Fruit fly (Drosophila melanogaster) whole organism, embryonic: Measurements from ENCODE around the gene bun.

ENCODE experiments used
- Awh ChIP-seq: fragments of 200-800 bp; sonication (Bioruptor generic); IDR thresholded peaks from 2 replicates; pipeline ENCODE4, ENCODE4 v1.3.6; 2022; ENCODE audit warnings: missing biosample characterization, missing genetic modification characterization
- B-H2 ChIP-seq: fragments of 200-800 bp; sonication (Bioruptor generic); optimal IDR thresholded peaks from 2 replicates; lab custom pipeline; 2018; ENCODE audit warnings: missing biosample characterization, mild to moderate bottlenecking, missing genetic modification characterization
- CG10321 ChIP-seq: fragments of 200-800 bp; sonication (Bioruptor generic); IDR thresholded peaks from 2 replicates; pipeline ENCODE4 v1.3.6; 2022; ENCODE audit warnings: missing biosample characterization, missing genetic modification characterization
- CG10543 ChIP-seq: fragments of 200-800 bp; sonication (Bioruptor generic); optimal IDR thresholded peaks from 3 replicates; lab custom pipeline; 2017; ENCODE audit warnings: missing biosample characterization, mild to moderate bottlenecking, missing genetic modification characterization, moderate library complexity
- CG12659 ChIP-seq: fragments of 200-800 bp; sonication (Bioruptor generic); optimal IDR thresholded peaks from 3 replicates; lab custom pipeline; 2017; ENCODE audit warnings: mild to moderate bottlenecking, missing biosample characterization, missing genetic modification reagents, missing genetic modification characterization
- CG12769 ChIP-seq: fragments of 200-800 bp; sonication (Bioruptor generic); optimal IDR thresholded peaks from 2 replicates; lab custom pipeline; 2019; ENCODE audit warnings: missing biosample characterization, mild to moderate bottlenecking, missing genetic modification characterization, moderate library complexity
- CG13894 ChIP-seq: fragments of 200-800 bp; sonication (Bioruptor generic); optimal IDR thresholded peaks from 3 replicates; lab custom pipeline; 2018; ENCODE audit warnings: missing biosample characterization, mild to moderate bottlenecking, missing genetic modification characterization, moderate library complexity
- CG16779 ChIP-seq: fragments of 200-800 bp; sonication (Bioruptor generic); IDR thresholded peaks from 2 replicates; pipeline ENCODE4 v1.3.6; 2022; ENCODE audit warnings: missing biosample characterization, missing genetic modification characterization
- CG17361 ChIP-seq: fragments of 200-800 bp; sonication (Bioruptor generic); IDR thresholded peaks from 3 replicates; pipeline ENCODE4 v1.3.6; 2022; ENCODE audit warnings: missing biosample characterization, missing genetic modification characterization
- CG17568 ChIP-seq: fragments of 200-800 bp; sonication (Bioruptor generic); optimal IDR thresholded peaks from 2 replicates; lab custom pipeline; 2018; ENCODE audit warnings: missing biosample characterization, mild to moderate bottlenecking, missing genetic modification characterization, moderate library complexity
- CG17802 ChIP-seq: fragments of 200-800 bp; sonication (Bioruptor generic); optimal IDR thresholded peaks from 2 replicates; lab custom pipeline; 2018; ENCODE audit warnings: missing biosample characterization, mild to moderate bottlenecking, missing genetic modification characterization, moderate library complexity
- CG18011 ChIP-seq: fragments of 200-800 bp; sonication (Bioruptor generic); optimal IDR thresholded peaks from 2 replicates; lab custom pipeline; 2017; ENCODE audit warnings: missing biosample characterization, missing genetic modification characterization, mild to moderate bottlenecking, moderate library complexity, missing genotype
- CG18764 ChIP-seq: fragments of 200-800 bp; sonication (Bioruptor generic); optimal IDR thresholded peaks from 3 replicates; lab custom pipeline; 2016; ENCODE audit warnings: missing biosample characterization, missing genetic modification characterization
- CG31365 ChIP-seq: fragments of 200-800 bp; sonication (Bioruptor generic); optimal IDR thresholded peaks from 2 replicates; lab custom pipeline; 2018; ENCODE audit warnings: missing biosample characterization, mild to moderate bottlenecking, missing genetic modification characterization
- CG33213 ChIP-seq: fragments of 200-800 bp; sonication (Bioruptor generic); optimal IDR thresholded peaks from 3 replicates; lab custom pipeline; 2016; ENCODE audit warnings: missing biosample characterization, missing genetic modification characterization
- CG4328 ChIP-seq: fragments of 200-800 bp; sonication (Bioruptor generic); optimal IDR thresholded peaks from 3 replicates; lab custom pipeline; 2017; ENCODE audit warnings: missing biosample characterization, missing genetic modification reagents, missing genetic modification characterization
- CG4424 ChIP-seq: fragments of 200-800 bp; sonication (Bioruptor generic); optimal IDR thresholded peaks from 3 replicates; lab custom pipeline; 2016; ENCODE audit warnings: missing biosample characterization, missing genetic modification characterization
- CG6175 ChIP-seq: fragments of 200-800 bp; sonication (Bioruptor generic); IDR thresholded peaks from 3 replicates; pipeline ENCODE4 v1.3.6; 2022; ENCODE audit warnings: missing biosample characterization, missing genetic modification characterization
- CG6765 ChIP-seq: fragments of 200-800 bp; sonication (Bioruptor generic); optimal IDR thresholded peaks from 3 replicates; lab custom pipeline; 2017; ENCODE audit warnings: missing biosample characterization, mild to moderate bottlenecking, missing genetic modification characterization
- CG8924 ChIP-seq: fragments of 200-800 bp; optimal IDR thresholded peaks from 3 replicates; lab custom pipeline; 2019; ENCODE audit warnings: missing biosample characterization, mild to moderate bottlenecking, missing genetic modification characterization, moderate library complexity
- CG9609 ChIP-seq: fragments of 200-800 bp; sonication (Bioruptor generic); optimal IDR thresholded peaks from 3 replicates; lab custom pipeline; 2016; ENCODE audit warnings: missing biosample characterization, missing genetic modification characterization
- CG9817 ChIP-seq: fragments of 200-800 bp; sonication (Bioruptor generic); optimal IDR thresholded peaks from 2 replicates; lab custom pipeline; 2018; ENCODE audit warnings: missing biosample characterization, mild to moderate bottlenecking, missing genetic modification characterization, moderate library complexity
- Dad ChIP-seq: fragments of 200-800 bp; sonication (Bioruptor generic); optimal IDR thresholded peaks from 3 replicates; lab custom pipeline; 2016; ENCODE audit warnings: missing biosample characterization, missing genetic modification characterization
- Dref ChIP-seq: fragments of 200-800 bp; sonication (Bioruptor generic); IDR thresholded peaks from 2 replicates; pipeline ENCODE4 v1.3.6; 2022; ENCODE audit warnings: missing biosample characterization, missing genetic modification characterization
- H15 ChIP-seq: fragments of 200-800 bp; sonication (Bioruptor generic); IDR thresholded peaks from 3 replicates; pipeline ENCODE4 v1.3.6; 2022; ENCODE audit warnings: missing biosample characterization, missing genetic modification characterization
- HHEX ChIP-seq: fragments of 200-800 bp; sonication (Bioruptor generic); optimal IDR thresholded peaks from 3 replicates; lab custom pipeline; 2017; ENCODE audit warnings: missing biosample characterization, mild to moderate bottlenecking, missing genetic modification characterization, missing genetic modification reagents
- Meics ChIP-seq: fragments of 200-800 bp; sonication (Bioruptor generic); optimal IDR thresholded peaks from 2 replicates; lab custom pipeline; 2017; ENCODE audit warnings: missing biosample characterization, mild to moderate bottlenecking, missing genetic modification characterization
- NK7.1 ChIP-seq: fragments of 200-800 bp; sonication (Bioruptor generic); optimal IDR thresholded peaks from 3 replicates; lab custom pipeline; 2016; ENCODE audit warnings: missing biosample characterization, missing genetic modification characterization
- Neu2 ChIP-seq: fragments of 200-800 bp; sonication (Bioruptor generic); optimal IDR thresholded peaks from 3 replicates; lab custom pipeline; 2016; ENCODE audit warnings: missing biosample characterization, missing genetic modification characterization, borderline replicate concordance
- Optix ChIP-seq: fragments of 200-800 bp; sonication (Bioruptor generic); IDR thresholded peaks from 3 replicates; pipeline ENCODE4 v1.3.6; 2022; ENCODE audit warnings: missing biosample characterization, missing genetic modification characterization
- Ptx1 ChIP-seq: fragments of 200-800 bp; sonication (Bioruptor generic); IDR thresholded peaks from 2 replicates; pipeline ENCODE4 v1.3.6; 2022; ENCODE audit warnings: missing biosample characterization, missing genetic modification characterization
- Trl ChIP-seq, 3 experiments: fragments of >200 bp in 2 of 3; fragments of 200-800 bp in 1 of 3; sonication (Bioruptor generic) in 1 of 3; optimal IDR thresholded peaks; 2 replicates in 1 of 3; 3 replicates in 2 of 3; lab custom pipeline; 2016 to 2017; ENCODE audit warnings: missing biosample characterization in 1 of 3, missing genetic modification characterization in 1 of 3
- Vsx1 ChIP-seq: fragments of 200-800 bp; sonication (Bioruptor generic); optimal IDR thresholded peaks from 2 replicates; lab custom pipeline; 2017; ENCODE audit warnings: missing biosample characterization, mild to moderate bottlenecking, missing genetic modification characterization, missing genetic modification reagents
- amos ChIP-seq: fragments of 200-800 bp; sonication (Bioruptor generic); IDR thresholded peaks from 2 replicates; pipeline ENCODE4 v1.3.6; 2022; ENCODE audit warnings: missing biosample characterization, missing genetic modification characterization; ENCODE audit not compliant: partially characterized antibody
- ase ChIP-seq: fragments of 200-800 bp; sonication (Bioruptor generic); IDR thresholded peaks from 3 replicates; pipeline ENCODE4 v1.3.6; 2022; ENCODE audit warnings: missing biosample characterization, missing genetic modification characterization
- chif ChIP-seq, 2 experiments: fragments of 200-800 bp; sonication (Bioruptor generic); optimal IDR thresholded peaks; 3 replicates each; lab custom pipeline; 2016; ENCODE audit warnings: missing biosample characterization in 2 of 2, missing genetic modification characterization in 2 of 2
- disco-r ChIP-seq: fragments of 200-800 bp; sonication (Bioruptor generic); optimal IDR thresholded peaks from 2 replicates; lab custom pipeline; 2016; ENCODE audit warnings: missing biosample characterization, missing genetic modification characterization
- gem ChIP-seq: fragments of 200-800 bp; sonication (Bioruptor generic); optimal IDR thresholded peaks from 2 replicates; lab custom pipeline; 2019; ENCODE audit warnings: missing biosample characterization, mild to moderate bottlenecking, missing genetic modification characterization, moderate library complexity
- gfzf ChIP-seq: fragments of 200-800 bp; sonication (Bioruptor generic); optimal IDR thresholded peaks from 2 replicates; lab custom pipeline; 2016; ENCODE audit warnings: missing biosample characterization, mild to moderate bottlenecking, missing genetic modification characterization, moderate library complexity
- grn ChIP-seq: fragments of 200-800 bp; sonication (Bioruptor generic); optimal IDR thresholded peaks from 3 replicates; lab custom pipeline; 2017; ENCODE audit warnings: missing biosample characterization, missing genetic modification characterization
- jing ChIP-seq: fragments of 200-800 bp; sonication (Bioruptor generic); optimal IDR thresholded peaks from 2 replicates; lab custom pipeline; 2018; ENCODE audit warnings: missing biosample characterization, mild to moderate bottlenecking, missing genetic modification characterization
- kay ChIP-seq: fragments of 200-800 bp; sonication (Bioruptor generic); optimal IDR thresholded peaks from 2 replicates; lab custom pipeline; 2016; ENCODE audit warnings: missing biosample characterization, missing genetic modification characterization
- oc ChIP-seq: fragments of 200-800 bp; sonication (Bioruptor generic); optimal IDR thresholded peaks from 2 replicates; lab custom pipeline; 2018; ENCODE audit warnings: missing biosample characterization, mild to moderate bottlenecking, missing genetic modification characterization, moderate library complexity
- peb ChIP-seq: fragments of 200-800 bp; sonication (Bioruptor generic); IDR thresholded peaks from 2 replicates; pipeline ENCODE4 v1.3.6; 2022; ENCODE audit warnings: missing biosample characterization, missing genetic modification characterization
- ro ChIP-seq: fragments of 200-800 bp; sonication (Bioruptor generic); IDR thresholded peaks from 2 replicates; pipeline ENCODE4 v1.3.6; 2022; ENCODE audit warnings: missing biosample characterization, missing genetic modification characterization
- so ChIP-seq: fragments of 200-800 bp; sonication (Bioruptor generic); IDR thresholded peaks from 3 replicates; pipeline ENCODE4 v1.3.6; 2022; ENCODE audit warnings: missing biosample characterization, missing genetic modification characterization
- sob ChIP-seq: fragments of 200-800 bp; sonication (Bioruptor generic); IDR thresholded peaks from 2 replicates; pipeline ENCODE4 v1.3.6; 2022; ENCODE audit warnings: missing biosample characterization, missing genetic modification characterization
- trem ChIP-seq: fragments of 200-800 bp; optimal IDR thresholded peaks from 3 replicates; lab custom pipeline; 2019; ENCODE audit warnings: missing biosample characterization, mild to moderate bottlenecking, missing genetic modification characterization, moderate library complexity
- ttk ChIP-seq: fragments of 200-800 bp; sonication (Bioruptor generic); IDR thresholded peaks from 2 replicates; pipeline ENCODE4 v2.1.2; 2022; ENCODE audit warnings: missing biosample characterization, missing genetic modification characterization
- unc-4 ChIP-seq: fragments of 200-800 bp; sonication (Bioruptor generic); IDR thresholded peaks from 2 replicates; pipeline ENCODE4 v1.3.6; 2022; ENCODE audit warnings: missing biosample characterization, missing genetic modification characterization; ENCODE audit not compliant: partially characterized antibody

Gene bun

dm6 chr2L:12424555-12424954 lies 121.9 kb downstream of the bun start, which contains the start of gene Fam92 (continued):
- TF ChIP-seq CG16779 (GFP tag; lab: Robert Waterston, UW): no peak
- TF ChIP-seq H15 (GFP tag; lab: Robert Waterston, UW): no peak
- peak; percentile 27; the same call in 1 of the 2 replicates for TF ChIP-seq amos (GFP tag; lab: Robert Waterston, UW)
- peak; percentile 39 for TF ChIP-seq CG4424 (GFP tag; lab: Kevin White, UChicago)
- TF ChIP-seq kay (GFP tag; lab: Kevin White, UChicago): peak; percentile 0
- peak; percentile 15 for TF ChIP-seq gfzf (GFP tag; lab: Kevin White, UChicago)
- TF ChIP-seq CG18011 (GFP tag; lab: Kevin White, UChicago): no peak
- peak; percentile 43; the same call in 1 of the 2 replicates for TF ChIP-seq ttk
- TF ChIP-seq CG10543 (GFP tag; lab: Kevin White, UChicago): no peak
- TF ChIP-seq disco-r (GFP tag; lab: Kevin White, UChicago): no peak
- TF ChIP-seq CG18764 (GFP tag; lab: Kevin White, UChicago): no peak
- TF ChIP-seq Awh (GFP tag; lab: Robert Waterston, UW): no peak
- peak; percentile 37 for TF ChIP-seq HHEX (GFP tag; lab: Kevin White, UChicago)
- TF ChIP-seq CG17802 (tag; lab: Kevin White, UChicago): no peak
- peak; percentile 13 for TF ChIP-seq CG8924 (tag; lab: Kevin White, UChicago)
- TF ChIP-seq NK7.1 (GFP tag; lab: Kevin White, UChicago): peak; percentile 1
- no peak for TF ChIP-seq unc-4
- TF ChIP-seq B-H2 (GFP tag; lab: Kevin White, UChicago): peak; percentile 65
- no peak for TF ChIP-seq peb (GFP tag; lab: Robert Waterston, UW)
- TF ChIP-seq so (GFP tag; lab: Robert Waterston, UW): peak; percentile 51; the same call in 2 of the 3 replicates
- TF ChIP-seq Dref (GFP tag; lab: Robert Waterston, UW): no peak
- no peak for TF ChIP-seq Vsx1 (GFP tag; lab: Kevin White, UChicago)
- TF ChIP-seq ro (GFP tag; lab: Robert Waterston, UW): no peak
- peak; percentile 18; the same call in 1 of the 2 replicates for TF ChIP-seq Ptx1
- peak; percentile 38; the same call in 1 of the 2 replicates for TF ChIP-seq sob (GFP tag; lab: Robert Waterston, UW)
- TF ChIP-seq gem (tag; lab: Kevin White, UChicago): peak; percentile 54
- peak in 1 of 2 experiments; percentile 65 for TF ChIP-seq chif (GFP tag; optimal IDR thresholded peaks at IDR 0.05; lab: Kevin White, UChicago)
- no peak for TF ChIP-seq CG6175 (GFP tag; lab: Robert Waterston, UW)
- peak; percentile 56 for TF ChIP-seq Meics
- TF ChIP-seq jing (GFP tag; lab: Kevin White, UChicago): no peak
- TF ChIP-seq CG31365 (tag; lab: Kevin White, UChicago): peak; percentile 48
- TF ChIP-seq CG17361 (GFP tag; lab: Robert Waterston, UW): peak; percentile 49; the same call in 1 of the 3 replicates
- peak; percentile 14 for TF ChIP-seq CG13894 (tag; lab: Kevin White, UChicago)
- TF ChIP-seq Neu2: no peak
- TF ChIP-seq CG33213: peak; percentile 47
- peak; percentile 49 for TF ChIP-seq CG12769 (tag; lab: Kevin White, UChicago)
- no peak for TF ChIP-seq Dad (GFP tag; lab: Kevin White, UChicago)
- TF ChIP-seq Optix (GFP tag; lab: Robert Waterston, UW): no peak; the same call in 2 of the 3 replicates
- TF ChIP-seq Trl (optimal IDR thresholded peaks at IDR 0.05; lab: Kevin White, UChicago): no peak
- TF ChIP-seq Trl (GFP tag; optimal IDR thresholded peaks at IDR 0.05; lab: Kevin White, UChicago): peak; percentile 50
- peak; percentile 17; the same call in 1 of the 3 replicates for TF ChIP-seq ase
- TF ChIP-seq grn (GFP tag; lab: Kevin White, UChicago): no peak
- TF ChIP-seq trem (tag; lab: Kevin White, UChicago): peak; percentile 63
- TF ChIP-seq CG12659 (GFP tag; lab: Kevin White, UChicago): peak; percentile 62
- TF ChIP-seq CG4328 (GFP tag; lab: Kevin White, UChicago): no peak
- no peak for TF ChIP-seq oc (tag; lab: Kevin White, UChicago)
- TF ChIP-seq CG9609 (GFP tag; lab: Kevin White, UChicago): peak; percentile 31
- peak; percentile 55 for TF ChIP-seq CG17568
- TF ChIP-seq CG10321 (GFP tag; lab: Robert Waterston, UW): no peak
- no peak for TF ChIP-seq CG6765
- TF ChIP-seq CG9817: peak; percentile 27
